Worm (Caenorhabditis elegans): Measurements from ENCODE around the gene ZK228.4.

ZK228.4 gene

ce11 chrV:18473415-18473814, 10.8 kb downstream of the ZK228.4 start, which contains the start of gene srh-182:
Gene srh-182 (minus strand): TSS chrV:18473515.
- TF ChIP-seq elt-2 (tag; optimal IDR thresholded peaks at IDR 0.05), result no peak
- no peak for TF ChIP-seq C38D4.7 (GFP tag; optimal IDR thresholded peaks at IDR 0.05)
- TF ChIP-seq Y22D7AL.16 (tag; optimal IDR thresholded peaks at IDR 0.05), result no peak
- TF ChIP-seq ceh-24 (tag; optimal IDR thresholded peaks at IDR 0.05), result no peak
- no peak for TF ChIP-seq ttx-3 (tag; optimal IDR thresholded peaks at IDR 0.05)
- TF ChIP-seq unc-42 (tag; optimal IDR thresholded peaks at IDR 0.05), result no peak
- no peak for TF ChIP-seq rnt-1 (tag; optimal IDR thresholded peaks at IDR 0.05)
- no peak for TF ChIP-seq ceh-9 (tag; optimal IDR thresholded peaks at IDR 0.05)
- no peak for TF ChIP-seq mec-3 (tag; optimal IDR thresholded peaks at IDR 0.05; ENCODE audit: borderline replicate concordance)
- no peak for TF ChIP-seq unc-3 (GFP tag; conservative IDR thresholded peaks at IDR 0.05)
- no peak for TF ChIP-seq unc-3 (tag; optimal IDR thresholded peaks at IDR 0.05)
- no peak for TF ChIP-seq nhr-232 (tag; optimal IDR thresholded peaks at IDR 0.05)
- no peak for TF ChIP-seq zip-5 (tag; optimal IDR thresholded peaks at IDR 0.05)

ce11 chrV:18474223-18474622, 11.6 kb downstream of the ZK228.4 start, which contains the start of gene srh-181:
Gene srh-181 (plus strand): TSS chrV:18474523.
- TF ChIP-seq ref-2 (tag; optimal IDR thresholded peaks at IDR 0.05), result no peak
- TF ChIP-seq K02D7.2 (tag; optimal IDR thresholded peaks at IDR 0.05), result no peak
- no peak for TF ChIP-seq pag-3 (tag; optimal IDR thresholded peaks at IDR 0.05; ENCODE audit: borderline replicate concordance)

- TF ChIP-seq K09A11.1 (tag; optimal IDR thresholded peaks at IDR 0.05; ENCODE audit: insufficient read depth), result no peak
- no peak for TF ChIP-seq ceh-48 (tag; optimal IDR thresholded peaks at IDR 0.05)
- TF ChIP-seq pax-1 (tag; optimal IDR thresholded peaks at IDR 0.05), result no peak
- no peak for TF ChIP-seq nhr-232 (tag; optimal IDR thresholded peaks at IDR 0.05)
- no peak for TF ChIP-seq eyg-1 (tag; optimal IDR thresholded peaks at IDR 0.05)
- TF ChIP-seq mec-3 (tag; optimal IDR thresholded peaks at IDR 0.05; ENCODE audit: borderline replicate concordance), result no peak
- TF ChIP-seq madf-2 (tag; optimal IDR thresholded peaks at IDR 0.05), result no peak
Measured at ce11 chrV:18476090-18476489, 13.5 kb downstream of the ZK228.4 start, which contains the start of gene srh-179. Gene srh-179 (plus strand): TSS chrV:18476390.

- TF ChIP-seq dmd-4 (tag; optimal IDR thresholded peaks at IDR 0.05; ENCODE audit: borderline replicate concordance), result no peak
- no peak for TF ChIP-seq ceh-2 (tag; optimal IDR thresholded peaks at IDR 0.05)
- no peak for TF ChIP-seq unc-3 (GFP tag; conservative IDR thresholded peaks at IDR 0.05)
- TF ChIP-seq unc-3 (tag; optimal IDR thresholded peaks at IDR 0.05), result no peak
- TF ChIP-seq pag-3 (tag; optimal IDR thresholded peaks at IDR 0.05; ENCODE audit: borderline replicate concordance), result no peak
- TF ChIP-seq zip-5 (tag; optimal IDR thresholded peaks at IDR 0.05), result no peak
- TF ChIP-seq eyg-1 (tag; optimal IDR thresholded peaks at IDR 0.05), result no peak
- no peak for TF ChIP-seq C08G9.2 (tag; optimal IDR thresholded peaks at IDR 0.05)
- no peak for TF ChIP-seq ztf-16 (tag; optimal IDR thresholded peaks at IDR 0.05)
- no peak for TF ChIP-seq fkh-6 (tag; optimal IDR thresholded peaks at IDR 0.05)
- no peak for TF ChIP-seq ref-2 (tag; optimal IDR thresholded peaks at IDR 0.05)
- no peak for TF ChIP-seq pax-1 (tag; optimal IDR thresholded peaks at IDR 0.05)
- TF ChIP-seq unc-55 (GFP tag; optimal IDR thresholded peaks at IDR 0.05), result no peak
- no peak for TF ChIP-seq hlh-13 (GFP tag; optimal IDR thresholded peaks at IDR 0.05)
- no peak for TF ChIP-seq K09A11.1 (tag; optimal IDR thresholded peaks at IDR 0.05; ENCODE audit: insufficient read depth)
Measured at ce11 chrV:18480231-18480630, 17.6 kb downstream of the ZK228.4 start, which contains the start of gene srh-178. Gene srh-178 (minus strand): TSS chrV:18480331.

- TF ChIP-seq ceh-24 (tag; optimal IDR thresholded peaks at IDR 0.05) (no peak), che-1 (tag; optimal IDR thresholded peaks at IDR 0.05) (no peak), npax-4 (tag; optimal IDR thresholded peaks at IDR 0.05) (no peak), pqm-1 (tag; optimal IDR thresholded peaks at IDR 0.05) (no peak), hlh-13 (GFP tag; optimal IDR thresholded peaks at IDR 0.05) (no peak), sdc-2 (tag; optimal IDR thresholded peaks at IDR 0.05) (no peak), rnt-1 (tag; optimal IDR thresholded peaks at IDR 0.05) (no peak), nhr-232 (tag; optimal IDR thresholded peaks at IDR 0.05) (no peak), fax-1 (tag; optimal IDR thresholded peaks at IDR 0.05) (no peak), T23F11.4 (GFP tag; optimal IDR thresholded peaks at IDR 0.05) (no peak), hlh-15 (tag; optimal IDR thresholded peaks at IDR 0.05) (no peak), ceh-6 (GFP tag; optimal IDR thresholded peaks at IDR 0.05) (no peak)
Measured at ce11 chrV:18487158-18487557, 24.6 kb downstream of the ZK228.4 start, which contains the start of gene Y51A2D.18. Gene Y51A2D.18 (minus strand): TSS chrV:18487258.
